Fruit fly (Drosophila melanogaster) whole organism, pupa: ENCODE results near the gene CG11069.

Experiments
- CG12605 ChIP-seq: fragments of 200-800 bp; sonication (Bioruptor generic); IDR thresholded peaks from 2 replicates; pipeline ENCODE4 v1.3.6; 2022; ENCODE audit warnings: missing biosample characterization, missing genetic modification characterization
- CG13204 ChIP-seq: fragments of 200-800 bp; sonication (Bioruptor generic); optimal IDR thresholded peaks from 2 replicates; lab custom pipeline; 2018; ENCODE audit warnings: missing biosample characterization, mild to moderate bottlenecking, missing genetic modification characterization, moderate library complexity
- CG15710 ChIP-seq: fragments of 200-800 bp; sonication (Bioruptor generic); optimal IDR thresholded peaks from 2 replicates; lab custom pipeline; 2018; ENCODE audit warnings: missing biosample characterization, mild to moderate bottlenecking, missing genetic modification characterization, moderate library complexity
- CG34367 ChIP-seq: fragments of 200-800 bp; sonication (Bioruptor generic); optimal IDR thresholded peaks from 2 replicates; lab custom pipeline; 2018; ENCODE audit warnings: missing biosample characterization, mild to moderate bottlenecking, missing genetic modification characterization
- CG4496 ChIP-seq: fragments of 200-800 bp; sonication (Bioruptor generic); IDR thresholded peaks from 3 replicates; pipeline ENCODE4 v1.3.6; 2022; ENCODE audit warnings: missing biosample characterization, missing genetic modification characterization
- CG8159 ChIP-seq: fragments of 200-800 bp; sonication (Bioruptor generic); optimal IDR thresholded peaks from 3 replicates; lab custom pipeline; 2018; ENCODE audit warnings: missing biosample characterization, mild to moderate bottlenecking, missing genetic modification characterization, moderate library complexity
- CG9948 ChIP-seq: fragments of 200-800 bp; sonication (Bioruptor generic); optimal IDR thresholded peaks from 2 replicates; lab custom pipeline; 2018; ENCODE audit warnings: missing biosample characterization, mild to moderate bottlenecking, missing genetic modification characterization, moderate library complexity
- Ets98B ChIP-seq: fragments of 200-800 bp; sonication (Bioruptor generic); IDR thresholded peaks from 2 replicates; pipeline ENCODE4 v1.3.6; 2022; ENCODE audit warnings: missing biosample characterization, missing genetic modification characterization
- gl ChIP-seq: fragments of 200-800 bp; sonication (Bioruptor generic); optimal IDR thresholded peaks from 2 replicates; lab custom pipeline; 2018; ENCODE audit warnings: missing biosample characterization, mild to moderate bottlenecking, missing genetic modification characterization

DNA sequence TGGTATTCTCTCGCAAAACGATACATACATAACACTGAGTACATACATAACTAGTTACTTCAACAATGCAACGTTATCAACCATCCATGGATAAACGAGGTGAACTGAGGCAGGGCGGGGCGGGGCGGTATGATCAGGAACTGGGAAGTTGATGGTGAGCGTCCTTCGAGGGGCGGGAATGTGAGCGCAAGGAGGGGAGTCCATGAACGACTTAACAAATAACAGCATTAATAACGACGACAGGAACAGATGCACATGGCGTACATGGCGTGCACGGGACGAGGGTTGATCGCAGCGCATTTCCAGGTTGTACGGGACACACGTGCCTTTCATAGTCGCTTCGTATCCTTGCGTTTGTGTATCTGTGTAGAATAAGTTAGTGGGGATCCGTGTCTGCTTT, 26.6 kb upstream of the CG11069 start:
- TF ChIP-seq CG9948 (tag; lab: Kevin White, UChicago) (no peak), CG15710 (tag; lab: Kevin White, UChicago) (no peak), gl (no peak), CG12605 (GFP tag; lab: Robert Waterston, UW) (no peak), CG34367 (tag; lab: Kevin White, UChicago) (no peak), CG4496 (GFP tag; lab: Robert Waterston, UW) (no peak), CG13204 (GFP tag; lab: Kevin White, UChicago) (no peak), CG8159 (no peak), Ets98B (GFP tag; lab: Robert Waterston, UW) (no peak)
